Fruit fly (Drosophila melanogaster) whole organism, larva: Measurements from ENCODE around the gene Evi5.

Experiments used
- noc ChIP-seq: fragments of 200-800 bp; sonication (Bioruptor generic); optimal IDR thresholded peaks from 3 replicates; lab custom pipeline; 2019; ENCODE audit warnings: missing biosample characterization, mild to moderate bottlenecking, missing genetic modification characterization, moderate library complexity

Gene Evi5

DNA sequence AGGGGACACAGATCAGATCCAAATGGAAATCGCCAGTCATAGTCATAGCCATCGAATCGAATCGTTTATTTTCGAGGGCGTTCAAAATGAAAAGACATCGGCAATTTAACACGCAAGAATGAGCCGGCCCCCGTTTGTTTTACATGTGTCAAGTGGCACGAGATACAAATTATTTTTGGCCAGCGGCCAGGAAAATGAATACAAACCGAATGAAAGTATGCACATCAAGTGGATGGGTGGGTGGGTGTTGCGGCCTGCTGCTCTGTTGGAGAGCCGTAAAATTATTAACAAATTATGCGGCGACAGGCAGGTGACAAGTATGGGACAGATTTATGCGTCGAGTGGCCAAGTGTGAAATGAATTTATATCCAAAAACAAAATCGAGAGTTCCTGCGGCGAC is 9.9 kb upstream of the Evi5 start:
- TF ChIP-seq noc (tag; lab: Kevin White, UChicago): no peak

dm6 chrX:11458912-11459836 is 5.0 kb upstream of the Evi5 start, which contains the start of gene CG43155:
Gene CG43155, plus strand, starts transcription at chrX:11459786.
- TF ChIP-seq noc (tag; lab: Kevin White, UChicago): no peak

DNA sequence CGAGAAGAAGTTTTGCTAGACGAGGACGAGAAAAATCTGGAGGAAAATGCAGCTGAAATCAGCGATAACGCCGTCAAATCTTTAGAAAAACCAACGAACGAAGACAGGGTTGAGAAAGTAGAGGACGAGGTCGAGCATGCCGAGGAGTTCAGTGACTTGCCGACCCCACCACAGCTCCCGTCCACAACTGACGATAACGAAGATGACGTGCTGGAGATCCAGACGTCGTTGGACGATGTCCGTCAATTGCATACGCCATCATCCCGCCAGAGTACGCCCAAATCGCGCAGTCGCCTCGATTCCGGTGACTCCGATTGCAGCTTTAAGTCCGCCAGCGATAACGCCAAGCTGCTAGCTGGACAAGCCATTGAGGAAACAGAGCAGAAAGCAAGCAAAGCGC is 3.0 kb upstream of the Evi5 start:
- no peak for TF ChIP-seq noc (tag; lab: Kevin White, UChicago)

DNA sequence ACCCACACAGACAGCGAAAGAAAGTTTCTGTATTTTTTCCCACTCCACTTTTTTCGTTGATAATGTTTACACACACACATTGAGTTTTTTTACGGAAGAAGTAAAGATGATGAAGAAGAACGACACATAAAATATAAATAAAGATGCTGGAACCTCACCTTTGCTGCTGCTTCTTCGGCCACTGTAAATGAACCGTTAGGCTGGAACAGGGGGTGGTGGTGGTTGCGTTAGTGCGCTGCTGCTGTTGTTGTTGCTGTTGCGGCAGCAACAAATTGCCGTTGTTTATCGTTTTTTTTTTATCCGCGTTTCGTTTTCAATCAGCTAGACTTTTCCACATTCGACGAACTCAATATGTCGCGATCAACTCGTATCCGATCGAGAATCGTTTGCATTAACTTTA is 548 bp downstream of the Evi5 start:
- no peak for TF ChIP-seq noc (tag; lab: Kevin White, UChicago)

- TF ChIP-seq noc (tag; lab: Kevin White, UChicago): no peak
Observed at dm6 chrX:11452846-11453391, 1.3 kb downstream of the Evi5 start.

DNA sequence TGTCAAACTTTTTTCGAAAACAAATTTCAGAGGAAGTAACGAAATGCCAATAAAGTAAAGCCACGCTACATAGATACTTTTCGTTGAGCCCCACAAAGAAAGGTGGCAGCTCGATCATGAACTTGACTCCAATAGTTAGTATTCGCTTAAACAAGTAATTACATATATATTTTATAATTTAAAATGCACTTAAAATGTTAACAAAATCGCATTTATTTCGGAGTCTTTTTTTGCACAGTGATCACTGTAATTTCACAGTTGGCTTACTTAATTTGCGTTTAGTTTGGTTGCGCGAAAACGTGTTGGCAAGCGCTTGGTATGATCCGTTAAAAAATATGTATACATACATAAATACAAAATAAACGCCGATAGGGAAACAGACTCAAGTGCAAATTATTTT is 2.6 kb downstream of the Evi5 start:
- peak; percentile 25 for TF ChIP-seq noc (tag; lab: Kevin White, UChicago)

DNA sequence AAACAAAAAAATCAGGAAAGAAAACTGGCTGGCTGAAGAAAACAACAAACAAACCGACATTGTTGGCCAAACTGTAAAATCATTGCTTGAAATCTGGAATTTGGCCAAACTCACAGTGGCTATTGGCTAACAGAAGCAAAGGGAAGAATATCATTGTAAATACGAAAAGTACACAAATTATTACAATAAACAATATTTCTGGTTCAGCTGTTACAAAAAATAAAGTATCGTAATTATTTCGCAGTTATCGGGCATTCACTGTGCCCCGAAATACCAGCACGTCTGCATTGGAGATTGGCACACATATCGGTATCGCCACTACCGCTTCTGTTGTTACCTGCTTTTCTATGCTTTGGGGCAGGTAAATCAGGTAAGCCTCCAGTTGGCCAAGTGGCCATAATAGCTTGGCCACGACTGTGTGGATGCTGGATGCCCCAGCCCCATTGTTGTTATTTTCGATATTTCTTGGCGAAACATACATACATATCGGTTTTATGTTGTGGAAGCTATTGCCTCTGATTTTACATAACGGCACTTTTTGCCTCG is 3.1 kb downstream of the Evi5 start:
- peak; percentile 67 for TF ChIP-seq noc (tag; lab: Kevin White, UChicago)

dm6 chrX:11450406-11450805 is 3.8 kb downstream of the Evi5 start:
- TF ChIP-seq noc (tag; lab: Kevin White, UChicago): no peak

dm6 chrX:11449476-11450119 is 4.6 kb downstream of the Evi5 start:
- peak; percentile 82 for TF ChIP-seq noc (tag; lab: Kevin White, UChicago)

dm6 chrX:11448637-11449036 is 5.5 kb downstream of the Evi5 start:
- TF ChIP-seq noc (tag; lab: Kevin White, UChicago): no peak

DNA sequence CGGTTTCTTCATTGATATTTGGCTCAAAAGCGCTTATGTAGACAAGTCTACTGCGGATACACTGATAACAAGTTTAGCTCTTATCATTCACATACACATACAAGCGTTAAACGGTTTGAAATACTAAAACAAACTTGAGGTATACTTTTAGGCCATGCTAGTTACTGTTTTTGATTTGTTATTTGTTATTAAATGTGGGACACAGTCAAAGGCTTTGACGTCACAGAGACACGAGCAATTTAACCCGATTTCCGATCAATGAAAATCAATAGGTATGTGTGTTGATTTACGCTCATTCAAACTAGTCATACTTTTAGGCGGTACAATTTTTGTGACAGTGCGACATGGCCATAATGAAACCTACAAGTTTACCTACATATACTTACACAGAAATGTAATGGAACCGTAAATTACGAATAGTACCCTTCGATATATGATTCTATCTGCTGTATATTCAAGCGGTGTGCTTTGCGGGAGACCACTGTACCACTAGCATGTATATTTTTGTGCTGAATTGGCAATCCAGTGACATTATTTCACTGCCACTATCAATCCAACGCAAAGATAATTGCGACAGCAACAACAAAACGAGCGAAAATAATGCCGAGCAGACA is 7.3 kb downstream of the Evi5 start:
- TF ChIP-seq noc (tag; lab: Kevin White, UChicago): peak; percentile 96

dm6 chrX:11441829-11442634 is 12.2 kb downstream of the Evi5 start, which contains the start of gene Sk1:
Gene Sk1, plus strand, starts transcription at chrX:11442539.
- no peak for TF ChIP-seq noc (tag; lab: Kevin White, UChicago)

dm6 chrX:11440944-11441343 is 13.2 kb downstream of the Evi5 start:
- peak; percentile 68 for TF ChIP-seq noc (tag; lab: Kevin White, UChicago)

dm6 chrX:11439270-11439669 is 14.9 kb downstream of the Evi5 start:
- TF ChIP-seq noc (tag; lab: Kevin White, UChicago): no peak

dm6 chrX:11433930-11434329 is 20.3 kb downstream of the Evi5 start:
- TF ChIP-seq noc (tag; lab: Kevin White, UChicago): no peak
